Fruit fly (Drosophila melanogaster): ENCODE results near the gene bdwf.
A peak's percentile ranks its signal among the peaks of the same experiment; 100 is the strongest.

The bdwf gene

dm6 chr3R:17080666-17081358 lies 37.9 kb upstream of the bdwf start (continued):
- TF ChIP-seq CG2199 (GFP tag; IDR thresholded peaks at IDR 0.05): peak; percentile 87
- TF ChIP-seq CG12219 (GFP tag; optimal IDR thresholded peaks at IDR 0.05): peak; percentile 95
- peak; percentile 63; the same call in 1 of the 2 replicates for TF ChIP-seq CkIIα-i1 (GFP tag; IDR thresholded peaks at IDR 0.05)
- TF ChIP-seq trh (GFP tag; optimal IDR thresholded peaks at IDR 0.05): peak; percentile 85
- TF ChIP-seq odd (GFP tag; optimal IDR thresholded peaks at IDR 0.05): peak; percentile 97
- TF ChIP-seq fd64A (GFP tag; optimal IDR thresholded peaks at IDR 0.05): peak; percentile 65
- peak; percentile 91 for TF ChIP-seq CG10366 (GFP tag; IDR thresholded peaks at IDR 0.05)
- TF ChIP-seq CG16779 (GFP tag; IDR thresholded peaks at IDR 0.05): peak; percentile 79
- TF ChIP-seq gce (GFP tag; IDR thresholded peaks at IDR 0.05): peak; percentile 86
- TF ChIP-seq kni (GFP tag; optimal IDR thresholded peaks at IDR 0.05): peak; percentile 69
- peak; percentile 33 for TF ChIP-seq ftz-f1 (GFP tag; optimal IDR thresholded peaks at IDR 0.05)
- peak; percentile 87 for TF ChIP-seq pnt (GFP tag; optimal IDR thresholded peaks at IDR 0.05)
- peak; percentile 92 for TF ChIP-seq CG11723 (GFP tag; optimal IDR thresholded peaks at IDR 0.05)
- peak; percentile 82 for TF ChIP-seq CG6272 (GFP tag; IDR thresholded peaks at IDR 0.05)
- peak; percentile 97 for TF ChIP-seq nau (GFP tag; optimal IDR thresholded peaks at IDR 0.05)
- peak; percentile 87 for TF ChIP-seq Mad (GFP tag; optimal IDR thresholded peaks at IDR 0.05)
- TF ChIP-seq CG8478 (optimal IDR thresholded peaks at IDR 0.05): no peak
- peak; percentile 67 for TF ChIP-seq ERR (GFP tag; optimal IDR thresholded peaks at IDR 0.05)
- TF ChIP-seq Hr39 (optimal IDR thresholded peaks at IDR 0.05): no peak
- TF ChIP-seq dm (GFP tag; optimal IDR thresholded peaks at IDR 0.05): peak; percentile 68
- TF ChIP-seq ems (GFP tag; optimal IDR thresholded peaks at IDR 0.05): peak; percentile 92
- TF ChIP-seq twi (tag; optimal IDR thresholded peaks at IDR 0.05): peak; percentile 84
- TF ChIP-seq rib (GFP tag; IDR thresholded peaks at IDR 0.05): peak; percentile 90
- peak; percentile 90 for TF ChIP-seq CG12744 (GFP tag; optimal IDR thresholded peaks at IDR 0.05)
- peak; percentile 92 for TF ChIP-seq chn (GFP tag; optimal IDR thresholded peaks at IDR 0.05)
- TF ChIP-seq p53 (GFP tag; optimal IDR thresholded peaks at IDR 0.05): peak; percentile 63
- TF ChIP-seq Dip3 (GFP tag; optimal IDR thresholded peaks at IDR 0.05): peak; percentile 88
- peak; percentile 83 for TF ChIP-seq CG8089 (GFP tag; optimal IDR thresholded peaks at IDR 0.05)
- TF ChIP-seq sd (tag; optimal IDR thresholded peaks at IDR 0.05): peak; percentile 85
- TF ChIP-seq scrt (GFP tag; optimal IDR thresholded peaks at IDR 0.05): peak; percentile 77
- TF ChIP-seq D19B (GFP tag; optimal IDR thresholded peaks at IDR 0.05): peak; percentile 88
- TF ChIP-seq zen (tag; optimal IDR thresholded peaks at IDR 0.05): peak; percentile 82
- TF ChIP-seq CG10462 (GFP tag; optimal IDR thresholded peaks at IDR 0.05): peak; percentile 94
- TF ChIP-seq schlank (tag; optimal IDR thresholded peaks at IDR 0.05): peak; percentile 81
- peak; percentile 65 for TF ChIP-seq corto (GFP tag; optimal IDR thresholded peaks at IDR 0.05)
- TF ChIP-seq so (GFP tag; IDR thresholded peaks at IDR 0.05): peak; percentile 96
- peak; percentile 8 for TF ChIP-seq mirr (GFP tag; optimal IDR thresholded peaks at IDR 0.05)
- TF ChIP-seq CHES-1-like (GFP tag; optimal IDR thresholded peaks at IDR 0.05): peak; percentile 79
- peak; percentile 69 for TF ChIP-seq Ets97D (GFP tag; optimal IDR thresholded peaks at IDR 0.05)
- TF ChIP-seq ttk (GFP tag; IDR thresholded peaks at IDR 0.05): peak; percentile 86
- peak; percentile 87 for TF ChIP-seq CG12942 (GFP tag; optimal IDR thresholded peaks at IDR 0.05)
- TF ChIP-seq gcm (GFP tag; optimal IDR thresholded peaks at IDR 0.05): peak; percentile 98
- peak; percentile 64 for TF ChIP-seq CG33213 (GFP tag; optimal IDR thresholded peaks at IDR 0.05)
- no peak for TF ChIP-seq CG7271 (tag; optimal IDR thresholded peaks at IDR 0.05)
- TF ChIP-seq CG8281 (tag; optimal IDR thresholded peaks at IDR 0.05): peak; percentile 87
- peak; percentile 87 for TF ChIP-seq chm (GFP tag; IDR thresholded peaks at IDR 0.05)
- TF ChIP-seq CG6813 (GFP tag; optimal IDR thresholded peaks at IDR 0.05): peak; percentile 94
- TF ChIP-seq Hr51 (GFP tag; optimal IDR thresholded peaks at IDR 0.05): peak; percentile 85 to 98
- TF ChIP-seq Rx (GFP tag; IDR thresholded peaks at IDR 0.05): peak; percentile 91
- peak; percentile 67 for TF ChIP-seq psq (GFP tag; optimal IDR thresholded peaks at IDR 0.05)
- TF ChIP-seq CG14050 (GFP tag; IDR thresholded peaks at IDR 0.05): peak; percentile 93
